Fruit fly (Drosophila melanogaster) Kc167 (cell line): ENCODE measurements around the gene JTBR.

Experiments used
- Myc ChIP-seq: fragments of >200 bp; optimal IDR thresholded peaks from 2 replicates; lab custom pipeline; 2017; ENCODE audit warnings: missing external identifiers
- Sin3A ChIP-seq: fragments of >200 bp; optimal IDR thresholded peaks from 2 replicates; lab custom pipeline; 2018; ENCODE audit warnings: missing external identifiers
- h ChIP-seq: fragments of >200 bp; optimal IDR thresholded peaks from 3 replicates; lab custom pipeline; 2018; ENCODE audit warnings: missing external identifiers
- insv ChIP-seq: fragments of >200 bp; optimal IDR thresholded peaks from 3 replicates; lab custom pipeline; 2018; ENCODE audit warnings: missing external identifiers
- psq ChIP-seq: fragments of >200 bp; optimal IDR thresholded peaks from 2 replicates; lab custom pipeline; 2017; ENCODE audit warnings: missing external identifiers

DNA sequence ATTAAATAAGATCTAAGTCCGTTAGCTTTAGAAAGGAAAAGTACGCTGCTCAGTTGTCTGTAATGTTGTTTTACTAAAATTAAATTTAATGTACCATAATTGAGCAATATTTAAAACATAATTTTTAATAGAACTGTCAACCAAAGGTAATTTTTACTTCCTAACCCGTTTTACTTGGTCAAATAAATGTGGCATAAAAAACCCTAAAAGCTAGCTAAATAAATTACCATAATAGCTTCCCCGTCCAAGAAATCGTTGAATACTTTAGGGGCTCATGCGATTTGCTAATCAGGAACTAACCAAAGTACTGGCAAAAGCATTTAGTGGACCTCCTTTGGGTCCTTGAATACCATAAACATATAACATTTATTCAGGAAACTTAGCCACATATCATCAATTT, 47.8 kb upstream of the JTBR start:
- TF ChIP-seq Sin3A (lab: Kevin White, UChicago): no peak
- no peak for TF ChIP-seq psq (lab: Kevin White, UChicago)
- no peak for TF ChIP-seq h (lab: Kevin White, UChicago)
- TF ChIP-seq Myc (lab: Kevin White, UChicago): no peak
- TF ChIP-seq insv (lab: Kevin White, UChicago): no peak
